Fruit fly (Drosophila melanogaster): Measurements from ENCODE around the gene LSm-4.

The LSm-4 gene

DNA sequence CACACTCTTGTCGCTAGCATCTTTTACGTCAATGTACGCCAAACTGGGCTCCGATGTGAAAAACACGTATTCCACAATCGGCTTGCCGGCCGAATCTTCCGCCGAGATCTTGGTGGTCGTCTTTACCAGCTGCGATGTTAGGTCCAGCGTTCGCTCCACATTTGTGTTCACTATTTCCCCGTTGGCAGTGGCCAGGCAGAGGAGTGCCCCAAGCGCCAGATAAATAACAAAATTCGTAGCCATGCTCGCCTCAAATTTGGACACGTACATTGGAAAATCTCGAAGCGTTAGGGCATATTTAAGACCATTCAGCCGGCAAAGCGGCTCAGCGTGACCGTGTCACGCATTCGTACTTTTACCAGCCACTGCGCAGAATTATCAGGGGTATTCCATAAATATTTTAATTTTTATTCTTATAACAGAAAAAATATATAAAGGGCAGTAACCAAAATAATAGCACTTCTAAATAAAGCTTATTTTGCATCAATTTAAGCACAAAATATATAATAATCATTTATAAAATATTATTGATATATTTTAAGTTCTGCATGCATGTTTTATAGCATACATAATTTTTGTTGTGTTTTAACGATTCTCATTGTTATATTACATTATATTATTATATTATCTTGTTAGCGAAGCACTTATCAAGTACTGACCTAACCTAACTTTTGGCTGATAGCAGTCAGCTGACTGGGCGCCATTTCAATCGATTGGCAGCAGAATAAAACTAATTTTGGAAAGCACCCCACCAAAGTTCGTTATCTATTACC lies 29.4 kb downstream of the LSm-4 start, which contains the start of the genes CG33303 and dpr19 (continued):
- TF ChIP-seq Ets97D (GFP tag; optimal IDR thresholded peaks at IDR 0.05) (no peak), Hr51 (GFP tag; optimal IDR thresholded peaks at IDR 0.05) (peak in 1 of 2 experiments; percentile 87), CG11696 (GFP tag; IDR thresholded peaks at IDR 0.05) (peak; percentile 63; the same call in 1 of the 2 replicates), E2f2 (GFP tag; IDR thresholded peaks at IDR 0.05) (peak; percentile 42), oc (tag; optimal IDR thresholded peaks at IDR 0.05) (no peak), bowl (GFP tag; IDR thresholded peaks at IDR 0.05) (no peak), tio (GFP tag; optimal IDR thresholded peaks at IDR 0.05) (no peak), CG3407 (GFP tag; optimal IDR thresholded peaks at IDR 0.05) (peak; percentile 63), CG6689 (GFP tag; IDR thresholded peaks at IDR 0.05) (peak; percentile 68), Dref (GFP tag; IDR thresholded peaks at IDR 0.05) (no peak), HLH4C (GFP tag; IDR thresholded peaks at IDR 0.05; ENCODE audit: partially characterized antibody) (no peak), ab (GFP tag; optimal IDR thresholded peaks at IDR 0.05) (no peak), YL-1 (GFP tag; optimal IDR thresholded peaks at IDR 0.05) (peak; percentile 85), CG4854 (GFP tag; optimal IDR thresholded peaks at IDR 0.05) (no peak), Hey (tag; optimal IDR thresholded peaks at IDR 0.05) (no peak), CG4360 (GFP tag; IDR thresholded peaks at IDR 0.05) (0 out of 2 replicates have a peak, but pooled peaks have one; percentile 7), scrt (GFP tag; optimal IDR thresholded peaks at IDR 0.05) (peak; percentile 59), CG11093 (GFP tag; IDR thresholded peaks at IDR 0.05) (no peak), CG10654 (GFP tag; optimal IDR thresholded peaks at IDR 0.05) (peak; percentile 29), CG14014 (GFP tag; IDR thresholded peaks at IDR 0.05) (peak; percentile 34; the same call in 1 of the 2 replicates), CG10274 (GFP tag; optimal IDR thresholded peaks at IDR 0.05) (no peak), cg (GFP tag; optimal IDR thresholded peaks at IDR 0.05) (no peak), trem (tag; optimal IDR thresholded peaks at IDR 0.05) (peak; percentile 89), CG11398 (GFP tag; optimal IDR thresholded peaks at IDR 0.05) (no peak), gsb-n (tag; optimal IDR thresholded peaks at IDR 0.05) (peak; percentile 82), Ravus (GFP tag; IDR thresholded peaks at IDR 0.05) (no peak), Vsx1 (GFP tag; optimal IDR thresholded peaks at IDR 0.05) (no peak), CG6654 (GFP tag; optimal IDR thresholded peaks at IDR 0.05) (peak; percentile 16), fd102C (GFP tag; optimal IDR thresholded peaks at IDR 0.05) (no peak), CG7839 (tag; optimal IDR thresholded peaks at IDR 0.05) (peak; percentile 83), ind (GFP tag; optimal IDR thresholded peaks at IDR 0.05) (peak; percentile 43), wor (GFP tag; IDR thresholded peaks at IDR 0.05) (no peak), unc-4 (GFP tag; IDR thresholded peaks at IDR 0.05; ENCODE audit: partially characterized antibody) (no peak), CG12155 (GFP tag; optimal IDR thresholded peaks at IDR 0.05) (peak; percentile 50), jumu (GFP tag; optimal IDR thresholded peaks at IDR 0.05) (no peak), lbe (GFP tag; optimal IDR thresholded peaks at IDR 0.05) (peak; percentile 39), CG17328 (GFP tag; IDR thresholded peaks at IDR 0.05) (peak; percentile 79), CG17612 (GFP tag; IDR thresholded peaks at IDR 0.05) (no peak), CG3163 (GFP tag; optimal IDR thresholded peaks at IDR 0.05) (no peak), pan (optimal IDR thresholded peaks at IDR 0.05) (no peak), pan (GFP tag; optimal IDR thresholded peaks at IDR 0.05 in 1 of 2, IDR thresholded peaks at IDR 0.05 in 1 of 2) (peak in 1 of 2 experiments; percentile 64), en (GFP tag; optimal IDR thresholded peaks at IDR 0.05) (no peak), CG13296 (GFP tag; optimal IDR thresholded peaks at IDR 0.05) (peak; percentile 87), Oli (tag; optimal IDR thresholded peaks at IDR 0.05) (peak; percentile 64), Kr (GFP tag; optimal IDR thresholded peaks at IDR 0.05) (no peak), Jarid2 (GFP tag; optimal IDR thresholded peaks at IDR 0.05) (no peak), CG14441 (GFP tag; IDR thresholded peaks at IDR 0.05) (no peak), CG12769 (tag; optimal IDR thresholded peaks at IDR 0.05) (no peak), sqz (GFP tag; optimal IDR thresholded peaks at IDR 0.05) (no peak), inv (GFP tag; IDR thresholded peaks at IDR 0.05; ENCODE audit: partially characterized antibody) (no peak)

Data from whole organism, embryonic.